Worm (Caenorhabditis elegans) whole organism, L2 larva: ENCODE measurements around the gene pyc-1.

Experiments
- ama-1 ChIP-seq: fragments of 150-350 bp; optimal IDR thresholded peaks from 2 replicates; lab custom pipeline; 2018; ENCODE audit warnings: inconsistent platforms
- ceh-82 ChIP-seq: fragments of 150-350 bp; optimal IDR thresholded peaks from 2 replicates; lab custom pipeline; 2014; ENCODE audit warnings: missing biosample characterization, missing genetic modification characterization
- egl-27 ChIP-seq: sonication (generic microtip); optimal IDR thresholded peaks from 3 replicates; lab custom pipeline; 2017; ENCODE audit warnings: missing biosample characterization, missing genetic modification reagents, missing genetic modification characterization
- elt-3 ChIP-seq: sonication (generic microtip); optimal IDR thresholded peaks from 2 replicates; lab custom pipeline; 2017; ENCODE audit warnings: missing biosample characterization, missing genetic modification characterization
- nhr-12 ChIP-seq: fragments of 150-350 bp; optimal IDR thresholded peaks from 2 replicates; lab custom pipeline; 2014; ENCODE audit warnings: missing biosample characterization, missing genetic modification characterization
- nhr-129 ChIP-seq: fragments of 150-350 bp; optimal IDR thresholded peaks from 2 replicates; lab custom pipeline; 2014; ENCODE audit warnings: missing biosample characterization, missing genetic modification characterization
- nhr-237 ChIP-seq: fragments of 150-350 bp; optimal IDR thresholded peaks from 2 replicates; lab custom pipeline; 2014; ENCODE audit warnings: missing biosample characterization, missing genetic modification characterization
- nhr-25 ChIP-seq: fragments of 150-350 bp; sonication (generic microtip); optimal IDR thresholded peaks from 3 replicates; lab custom pipeline; 2014; ENCODE audit warnings: missing biosample characterization, missing genetic modification characterization
- zag-1 ChIP-seq: fragments of 150-350 bp; optimal IDR thresholded peaks from 2 replicates; lab custom pipeline; 2014; ENCODE audit warnings: missing biosample characterization, missing genetic modification characterization

DNA sequence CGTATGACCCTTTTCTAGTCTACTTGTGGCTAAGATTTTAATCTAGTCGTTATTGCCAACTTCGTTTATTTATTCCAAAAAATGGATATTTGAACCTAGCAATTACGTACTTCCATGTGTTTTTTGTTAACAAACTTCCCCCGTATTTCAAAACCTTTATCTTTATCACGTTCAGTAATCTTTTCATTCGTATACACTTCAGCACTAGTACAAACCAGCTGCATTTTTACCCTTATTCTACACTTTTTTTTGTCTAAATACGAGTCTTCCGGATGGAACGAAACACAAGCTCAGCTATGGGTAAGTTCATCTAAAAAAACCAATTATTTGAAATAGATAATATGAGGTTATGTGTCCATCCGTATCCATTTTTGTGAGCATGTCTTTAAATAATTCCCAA, 32.9 kb downstream of the pyc-1 start, which contains the start of gene D2023.1:
- TF ChIP-seq ceh-82 (no peak), zag-1 (tag; lab: Kevin White, UChicago) (no peak), nhr-129 (tag; lab: Kevin White, UChicago) (no peak), nhr-12 (tag; lab: Kevin White, UChicago) (no peak), elt-3 (tag; lab: Kevin White, UChicago) (no peak), nhr-25 (tag; lab: Kevin White, UChicago) (no peak), nhr-237 (tag; lab: Kevin White, UChicago) (no peak), egl-27 (tag; lab: Kevin White, UChicago) (no peak), ama-1 (lab: Kevin White, UChicago) (no peak)
